Worm (Caenorhabditis elegans): ENCODE measurements around the gene ZC395.4.

ZC395.4 gene

DNA sequence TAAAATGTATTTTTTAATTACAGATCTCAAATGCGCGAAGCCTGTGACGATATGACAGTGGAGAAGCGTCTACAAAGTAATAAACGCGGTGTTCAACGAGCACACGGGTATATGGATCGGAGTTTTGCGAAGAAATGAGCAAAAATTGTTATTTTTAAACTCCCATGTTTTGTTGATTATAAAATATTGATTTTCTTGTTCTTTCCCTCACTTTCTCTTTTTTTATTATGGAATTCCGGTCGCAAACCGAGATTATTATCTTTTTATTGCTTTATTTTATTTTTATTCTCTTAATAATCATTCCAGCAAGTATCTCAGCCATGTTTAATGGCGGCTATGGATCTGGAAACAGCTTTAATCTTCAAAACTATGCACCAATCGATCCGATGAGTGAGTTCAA lies 41.0 kb downstream of the ZC395.4 start, which contains the start of gene pqe-1:
TSS of gene pqe-1 (plus strand) at position 301 of the 400 bp plus-strand sequence.
- TF ChIP-seq gei-8 (GFP tag; optimal IDR thresholded peaks at IDR 0.05) (no peak), arid-1 (GFP tag; conservative IDR thresholded peaks at IDR 0.05) (0 out of 2 replicates have a peak, but pooled peaks have one; percentile 12)

DNA sequence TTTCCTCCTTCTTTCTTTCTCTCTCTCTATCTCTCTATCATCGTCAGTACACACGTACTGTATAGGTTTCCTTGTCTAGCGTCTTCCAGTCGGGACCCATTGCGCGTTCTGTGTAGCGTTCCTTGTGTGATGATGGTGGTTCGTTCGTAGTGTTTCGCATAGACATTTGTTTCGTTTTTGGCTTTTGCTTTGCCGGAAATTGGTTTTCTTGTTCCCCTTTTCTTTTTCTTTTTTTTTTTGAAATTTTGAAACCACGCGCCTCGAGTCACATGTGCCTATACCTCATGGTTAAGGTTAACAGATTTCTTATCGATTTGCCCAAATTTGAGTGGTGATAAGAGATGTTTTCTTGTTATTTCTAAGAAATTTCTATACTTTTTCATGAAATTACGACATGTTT lies 48.7 kb downstream of the ZC395.4 start:
- TF ChIP-seq tra-1 (GFP tag; IDR thresholded peaks at IDR 0.05) (no peak), dve-1 (tag; optimal IDR thresholded peaks at IDR 0.05; ENCODE audit: insufficient read depth) (peak; percentile 42), dmd-6 (GFP tag; IDR thresholded peaks at IDR 0.05) (no peak), zip-11 (GFP tag; IDR thresholded peaks at IDR 0.05) (no peak), daf-8 (GFP tag; IDR thresholded peaks at IDR 0.05) (no peak), zag-1 (tag; optimal IDR thresholded peaks at IDR 0.05) (no peak), nhr-28 (tag; optimal IDR thresholded peaks at IDR 0.05) (no peak), hlh-30 (tag; optimal IDR thresholded peaks at IDR 0.05; ENCODE audit: insufficient read depth) (peak; percentile 46), unc-130 (GFP tag; optimal IDR thresholded peaks at IDR 0.05) (no peak), daf-16 (GFP tag; optimal IDR thresholded peaks at IDR 0.05) (no peak), daf-16 (tag; optimal IDR thresholded peaks at IDR 0.05) (peak; percentile 43), ceh-32 (tag; optimal IDR thresholded peaks at IDR 0.05; ENCODE audit: poor library complexity) (no peak), ceh-62 (tag; optimal IDR thresholded peaks at IDR 0.05) (no peak)
